Fruit fly (Drosophila melanogaster): ENCODE results near the gene CG7194.

Gene CG7194

DNA sequence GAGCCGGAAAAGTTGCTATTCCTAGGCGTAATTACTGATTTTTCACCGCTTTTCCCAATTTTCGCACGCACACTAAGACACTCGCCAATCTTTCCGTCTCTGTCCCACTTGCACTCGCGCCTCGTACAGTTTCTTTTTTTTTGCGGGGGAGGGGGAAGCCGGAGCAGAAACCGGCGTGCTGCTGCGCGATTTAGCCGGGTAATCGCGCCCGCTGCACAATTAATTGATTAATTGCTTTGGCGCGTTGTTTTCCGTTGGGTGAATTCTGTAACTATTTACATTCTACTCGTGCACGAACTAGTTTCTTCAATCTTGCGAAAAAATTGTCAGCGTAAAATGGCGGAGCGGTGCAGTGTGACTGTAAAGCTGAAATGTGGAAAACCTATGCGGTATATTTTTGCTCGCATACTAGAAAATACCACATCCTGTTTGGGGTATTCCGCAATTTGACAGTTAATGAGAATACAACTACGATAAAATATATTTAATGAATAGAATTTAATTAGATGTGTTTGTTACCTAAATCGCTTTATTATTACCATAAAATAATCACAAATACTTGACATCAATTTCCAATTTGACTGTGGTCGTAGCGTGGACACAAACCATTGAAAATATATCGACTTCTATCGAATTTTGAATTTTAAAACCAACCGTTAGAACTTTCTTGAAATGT is 11.4 kb upstream of the CG7194 start, which contains the start of gene Cpsf6 (continued):
- TF ChIP-seq bcd (GFP tag; optimal IDR thresholded peaks at IDR 0.05) (peak; percentile 38), toy (GFP tag; IDR thresholded peaks at IDR 0.05) (no peak), Six4 (GFP tag; optimal IDR thresholded peaks at IDR 0.05) (no peak), sr (GFP tag; IDR thresholded peaks at IDR 0.05) (0 out of 3 replicates have a peak, but pooled peaks have one; percentile 2), Elba2 (GFP tag; optimal IDR thresholded peaks at IDR 0.05) (peak; percentile 16), CG11247 (GFP tag; IDR thresholded peaks at IDR 0.05) (peak; percentile 39; the same call in 1 of the 2 replicates), Hr78 (GFP tag; optimal IDR thresholded peaks at IDR 0.05) (no peak), chn (GFP tag; optimal IDR thresholded peaks at IDR 0.05) (peak; percentile 6), CG14050 (GFP tag; IDR thresholded peaks at IDR 0.05) (peak; percentile 61; the same call in 2 of the 3 replicates), ATbp (GFP tag; optimal IDR thresholded peaks at IDR 0.05) (no peak), pho (GFP tag; optimal IDR thresholded peaks at IDR 0.05) (peak; percentile 46), CG1792 (GFP tag; optimal IDR thresholded peaks at IDR 0.05) (no peak), mam (GFP tag; optimal IDR thresholded peaks at IDR 0.05) (peak; percentile 30), CG12769 (tag; optimal IDR thresholded peaks at IDR 0.05) (peak; percentile 78), CG14667 (GFP tag; IDR thresholded peaks at IDR 0.05) (peak; percentile 30; the same call in 1 of the 2 replicates), Hr51 (GFP tag; optimal IDR thresholded peaks at IDR 0.05) (peak; percentile 29 to 72), CG7786 (GFP tag; optimal IDR thresholded peaks at IDR 0.05) (no peak), Abd-B (GFP tag; optimal IDR thresholded peaks at IDR 0.05) (peak; percentile 26), az2 (GFP tag; optimal IDR thresholded peaks at IDR 0.05) (peak; percentile 74), ac (GFP tag; optimal IDR thresholded peaks at IDR 0.05) (no peak), ro (GFP tag; IDR thresholded peaks at IDR 0.05) (no peak), CG3847 (GFP tag; IDR thresholded peaks at IDR 0.05) (peak; percentile 66), CG17829 (tag; optimal IDR thresholded peaks at IDR 0.05) (peak; percentile 80), H2.0 (GFP tag; IDR thresholded peaks at IDR 0.05) (peak; percentile 79), chm (GFP tag; IDR thresholded peaks at IDR 0.05) (peak; percentile 50), CG9932 (GFP tag; IDR thresholded peaks at IDR 0.05) (peak; percentile 70), Max (GFP tag; optimal IDR thresholded peaks at IDR 0.05) (peak; percentile 51), C15 (GFP tag; IDR thresholded peaks at IDR 0.05) (no peak), CG9437 (GFP tag; optimal IDR thresholded peaks at IDR 0.05) (peak; percentile 6), gcm2 (GFP tag; optimal IDR thresholded peaks at IDR 0.05) (no peak), Hr3 (GFP tag; optimal IDR thresholded peaks at IDR 0.05) (peak; percentile 49), dmrt11E (tag; optimal IDR thresholded peaks at IDR 0.05) (peak; percentile 66), CG9797 (GFP tag; optimal IDR thresholded peaks at IDR 0.05) (peak; percentile 84), CG32767 (GFP tag; IDR thresholded peaks at IDR 0.05) (peak; percentile 94), sisA (GFP tag; IDR thresholded peaks at IDR 0.05) (peak; percentile 23; the same call in 1 of the 2 replicates), Trl (optimal IDR thresholded peaks at IDR 0.05) (no peak), Trl (GFP tag; optimal IDR thresholded peaks at IDR 0.05) (peak; percentile 43), sna (GFP tag; IDR thresholded peaks at IDR 0.05; ENCODE audit: partially characterized antibody) (no peak), Opbp (GFP tag; IDR thresholded peaks at IDR 0.05; ENCODE audit: partially characterized antibody) (no peak), Bdp1 (GFP tag; optimal IDR thresholded peaks at IDR 0.05) (peak; percentile 29), vnd (GFP tag; IDR thresholded peaks at IDR 0.05; ENCODE audit: partially characterized antibody) (no peak), al (GFP tag; IDR thresholded peaks at IDR 0.05) (peak; percentile 48; the same call in 1 of the 2 replicates), stc (GFP tag; IDR thresholded peaks at IDR 0.05) (no peak), Gug (GFP tag; IDR thresholded peaks at IDR 0.05) (no peak), CG11504 (tag; optimal IDR thresholded peaks at IDR 0.05) (peak; percentile 71), CG10267 (tag; optimal IDR thresholded peaks at IDR 0.05) (peak; percentile 79), CG17385 (GFP tag; optimal IDR thresholded peaks at IDR 0.05) (peak; percentile 39), CG10321 (GFP tag; IDR thresholded peaks at IDR 0.05) (no peak), HmgZ (tag; optimal IDR thresholded peaks at IDR 0.05) (peak; percentile 53), vfl (GFP tag; optimal IDR thresholded peaks at IDR 0.05) (peak; percentile 29)

All from whole organism, embryonic.